Worm (Caenorhabditis elegans) whole organism, mixed stage, embryonic: Measurements from ENCODE around the gene cua-1.

ENCODE experiments used
- ces-1 ChIP-seq: fragments of 150-350 bp; optimal IDR thresholded peaks from 2 replicates; lab custom pipeline; 2014; ENCODE audit warnings: missing biosample characterization, missing genetic modification reagents, missing genetic modification characterization
- lin-13 ChIP-seq: fragments of 150-350 bp; optimal IDR thresholded peaks from 2 replicates; lab custom pipeline; 2014; ENCODE audit warnings: missing biosample characterization, missing genetic modification characterization
- mab-5 ChIP-seq: fragments of 150-350 bp; optimal IDR thresholded peaks from 2 replicates; lab custom pipeline; 2014; ENCODE audit warnings: missing biosample characterization, missing genetic modification characterization
- mep-1 ChIP-seq: fragments of 150-350 bp; optimal IDR thresholded peaks from 2 replicates; lab custom pipeline; 2017; ENCODE audit warnings: missing biosample characterization, missing genetic modification reagents, missing genetic modification characterization, inconsistent platforms
- nhr-12 ChIP-seq: fragments of 150-350 bp; optimal IDR thresholded peaks from 2 replicates; lab custom pipeline; 2014; ENCODE audit warnings: missing biosample characterization, missing genetic modification characterization
- nhr-28 ChIP-seq: fragments of 150-350 bp; optimal IDR thresholded peaks from 2 replicates; lab custom pipeline; 2014; ENCODE audit warnings: missing biosample characterization, missing genetic modification characterization
- tbx-8 ChIP-seq: fragments of 200-800 bp; sonication (Bioruptor generic); optimal IDR thresholded peaks from 2 replicates; lab custom pipeline; 2018; ENCODE audit warnings: mild to moderate bottlenecking, missing genetic modification characterization, moderate library complexity, missing compliant biosample characterization
- unc-62 ChIP-seq: fragments of 150-350 bp; optimal IDR thresholded peaks from 2 replicates; lab custom pipeline; 2014; ENCODE audit warnings: missing biosample characterization, missing genetic modification reagents, missing genetic modification characterization

DNA sequence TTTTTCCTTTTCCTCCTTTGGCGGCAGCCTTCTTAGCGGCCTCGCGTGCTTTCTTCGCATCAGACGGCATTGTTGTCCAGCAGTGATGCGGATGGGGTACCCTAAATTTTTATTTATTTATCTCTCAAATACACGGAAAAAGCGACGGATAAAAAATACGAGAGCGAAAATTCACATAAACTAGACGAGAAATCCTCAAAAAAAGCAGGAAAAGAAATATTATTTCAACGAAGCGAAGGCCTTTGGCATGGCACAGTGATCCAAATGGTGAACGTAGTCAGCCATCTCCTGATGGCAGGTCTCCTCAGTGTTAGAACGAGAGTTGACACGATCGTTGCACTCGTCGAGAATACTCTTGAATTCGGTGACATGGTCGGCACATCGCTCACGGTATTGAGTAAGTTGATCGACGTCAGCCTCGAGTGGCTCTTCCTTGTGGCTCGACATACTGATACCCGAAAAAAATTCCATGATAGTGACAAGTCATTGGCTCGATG, 7.1 kb upstream of the cua-1 start, which contains the start of the genes abcf-2 and T27E9.2:
- TF ChIP-seq nhr-28 (tag; lab: Kevin White, UChicago) (no peak), tbx-8 (GFP tag; lab: Kevin White, UChicago) (no peak), nhr-12 (tag; lab: Kevin White, UChicago) (no peak), mep-1 (no peak), ces-1 (GFP tag; lab: Kevin White, UChicago) (no peak), mab-5 (no peak), unc-62 (no peak), lin-13 (tag; lab: Kevin White, UChicago) (no peak)
